Worm (Caenorhabditis elegans): ENCODE results near the gene srd-48.

srd-48 gene

DNA sequence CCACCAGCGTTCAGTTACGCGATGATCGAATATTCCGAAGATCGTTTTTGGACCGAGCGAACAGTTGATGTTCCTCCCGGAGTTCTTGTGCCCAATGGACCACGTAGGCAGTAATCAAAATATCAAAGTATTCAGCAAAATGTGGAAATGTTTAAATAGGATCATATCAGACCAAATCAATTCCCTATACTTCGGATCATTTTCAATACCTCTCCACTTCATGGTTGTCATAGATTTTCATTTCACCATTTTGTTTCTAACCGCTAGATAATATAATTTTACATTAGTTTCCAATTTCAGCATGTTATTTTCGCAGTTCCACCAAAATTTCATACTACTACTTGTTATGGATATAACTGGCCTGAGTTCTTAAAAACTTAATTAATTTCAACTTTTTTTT, 18.3 kb upstream of the srd-48 start:
- TF ChIP-seq unc-62 (GFP tag; optimal IDR thresholded peaks at IDR 0.05 in 1 of 2) (peak in 1 of 2 experiments; percentile 91), unc-62 (tag; optimal IDR thresholded peaks at IDR 0.05) (no peak), dpl-1 (GFP tag; optimal IDR thresholded peaks at IDR 0.05) (no peak)

DNA sequence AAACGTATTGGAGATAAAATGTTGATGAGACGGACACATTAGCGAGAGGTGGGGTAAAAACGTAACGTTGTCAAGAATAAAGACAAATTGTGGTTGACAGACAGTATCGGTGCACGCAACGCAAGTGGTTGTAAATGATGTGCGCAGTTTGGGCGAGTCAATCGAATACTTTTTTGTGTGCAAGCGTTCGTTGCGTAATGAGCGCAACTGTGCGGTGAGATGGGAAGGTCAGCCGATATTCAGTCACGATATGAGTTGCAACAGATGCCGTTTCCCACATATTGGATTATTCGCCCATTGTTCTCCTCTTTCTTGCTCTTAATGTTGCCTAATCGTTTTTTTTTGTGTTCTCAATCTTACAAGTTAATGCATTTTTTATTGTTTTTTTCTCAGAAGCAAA, 15.2 kb upstream of the srd-48 start, which contains the start of gene ceh-40:
Gene ceh-40, minus strand, starts transcription at position 41 of the 400 bp plus-strand sequence.
- TF ChIP-seq unc-62 (GFP tag; optimal IDR thresholded peaks at IDR 0.05 in 1 of 2): peak in 1 of 2 experiments; percentile 48
- no peak for TF ChIP-seq unc-62 (tag; optimal IDR thresholded peaks at IDR 0.05)
- no peak for TF ChIP-seq ztf-11 (tag; optimal IDR thresholded peaks at IDR 0.05)

DNA sequence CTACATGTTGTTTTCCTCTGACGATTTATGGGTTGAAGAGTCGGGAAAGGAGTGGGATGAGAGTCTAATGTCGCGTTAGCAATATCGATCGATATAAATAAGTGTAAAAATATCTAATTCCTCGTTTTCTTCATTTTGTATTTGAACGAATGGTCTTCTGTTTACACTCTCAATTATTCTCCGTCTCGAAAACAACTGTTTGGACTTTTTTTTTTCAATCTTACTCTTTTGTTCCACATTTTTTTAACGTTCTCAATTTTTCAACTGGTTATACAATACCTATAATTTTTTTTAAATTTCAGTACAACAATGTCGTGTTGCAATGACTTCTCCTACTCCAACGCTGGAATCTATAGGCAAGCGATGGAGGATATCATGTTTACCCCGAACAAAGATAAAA, 14.6 kb upstream of the srd-48 start, which contains the start of gene F17A2.13:
Gene F17A2.13, plus strand, starts transcription at position 301 of the 400 bp plus-strand sequence.
- TF ChIP-seq arid-1 (GFP tag; conservative IDR thresholded peaks at IDR 0.05) (no peak), hif-1 (tag; optimal IDR thresholded peaks at IDR 0.05) (no peak), ctbp-1 (GFP tag; IDR thresholded peaks at IDR 0.05) (no peak), nhr-28 (tag; optimal IDR thresholded peaks at IDR 0.05) (no peak), egl-43 (GFP tag; IDR thresholded peaks at IDR 0.05) (no peak), snpc-4 (tag; optimal IDR thresholded peaks at IDR 0.05) (no peak), nhr-25 (tag; optimal IDR thresholded peaks at IDR 0.05; ENCODE audit: borderline replicate concordance, insufficient read depth) (no peak), lin-1 (GFP tag; IDR thresholded peaks at IDR 0.05) (no peak), mdt-29 (GFP tag; IDR thresholded peaks at IDR 0.05) (no peak), nhr-6 (tag; optimal IDR thresholded peaks at IDR 0.05) (no peak), tra-1 (GFP tag; IDR thresholded peaks at IDR 0.05) (no peak), spr-3 (GFP tag; optimal IDR thresholded peaks at IDR 0.05) (no peak), T26A8.4 (GFP tag; IDR thresholded peaks at IDR 0.05) (no peak), dve-1 (tag; optimal IDR thresholded peaks at IDR 0.05; ENCODE audit: insufficient read depth) (no peak), vab-7 (GFP tag; IDR thresholded peaks at IDR 0.05) (no peak)

DNA sequence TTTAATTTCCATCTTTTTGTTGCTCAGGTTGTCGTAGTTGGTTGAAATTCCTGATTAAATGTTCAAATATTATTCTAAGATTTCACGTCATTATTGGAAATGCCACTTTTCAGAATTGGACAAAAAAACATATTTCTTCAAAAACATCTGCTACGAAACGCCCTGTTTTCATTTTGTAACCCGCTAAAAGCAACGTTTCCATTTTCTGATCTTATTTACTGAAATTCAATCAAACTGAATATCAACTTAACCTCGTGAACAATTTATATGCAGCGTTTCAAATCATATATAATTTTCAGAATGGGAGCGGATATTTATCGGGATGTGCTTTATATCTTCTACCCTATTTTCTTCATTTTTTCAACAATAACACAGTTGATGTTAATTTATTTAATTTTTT, 12.5 kb upstream of the srd-48 start, which contains the start of gene srd-40:
Gene srd-40, plus strand, starts transcription at position 301 of the 400 bp plus-strand sequence.
- no peak for TF ChIP-seq D1046.2 (GFP tag; IDR thresholded peaks at IDR 0.05)
- no peak for TF ChIP-seq aly-2 (tag; optimal IDR thresholded peaks at IDR 0.05)
- no peak for TF ChIP-seq dmd-9 (GFP tag; IDR thresholded peaks at IDR 0.05)
- no peak for TF ChIP-seq nhr-25 (tag; optimal IDR thresholded peaks at IDR 0.05; ENCODE audit: borderline replicate concordance, insufficient read depth)
- no peak for TF ChIP-seq snpc-4 (tag; optimal IDR thresholded peaks at IDR 0.05)
- TF ChIP-seq gei-8 (GFP tag; optimal IDR thresholded peaks at IDR 0.05): no peak

DNA sequence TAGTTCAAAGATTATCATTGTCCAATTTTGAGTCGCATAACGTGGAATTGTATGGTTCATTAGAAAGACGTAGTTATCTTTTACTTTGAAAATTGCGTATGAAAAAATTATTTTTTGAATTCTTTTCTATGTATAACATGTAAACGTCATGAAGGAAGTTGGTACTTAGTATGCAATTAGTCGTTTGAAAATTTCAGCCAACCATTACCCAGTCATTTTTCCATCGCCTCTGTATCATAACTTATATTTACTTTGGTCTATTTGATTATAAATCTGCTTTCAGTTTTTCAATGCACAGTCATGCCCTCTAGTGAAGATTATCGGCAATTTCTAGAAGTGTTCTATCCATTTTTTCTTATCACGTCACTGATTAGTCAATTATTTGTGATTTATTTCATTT, 9.5 kb upstream of the srd-48 start, which contains the start of gene srd-41:
Gene srd-41, plus strand, starts transcription at position 301 of the 400 bp plus-strand sequence.
- no peak for TF ChIP-seq jun-1 (tag; optimal IDR thresholded peaks at IDR 0.05)
- no peak for TF ChIP-seq nhr-76 (tag; optimal IDR thresholded peaks at IDR 0.05)

DNA sequence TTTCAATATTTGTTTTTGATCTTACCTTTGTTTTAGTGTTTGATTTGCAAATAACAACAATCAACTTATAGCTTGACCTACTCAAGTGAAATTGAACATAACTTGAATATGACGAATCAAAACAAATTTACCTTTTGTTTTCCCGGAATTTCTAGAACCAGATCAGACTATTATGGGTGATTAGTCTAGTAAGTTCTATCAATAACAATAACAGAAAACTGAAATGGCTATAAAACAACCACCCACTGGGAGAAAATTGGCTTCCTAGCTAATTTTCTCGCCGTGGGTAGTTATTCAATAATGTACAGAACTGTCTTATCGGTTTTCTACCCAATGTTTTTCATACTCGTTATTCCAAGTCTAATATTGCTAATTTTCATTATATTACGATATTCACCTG, 7.2 kb upstream of the srd-48 start, which contains the start of gene srd-45:
Gene srd-45, plus strand, starts transcription at position 301 of the 400 bp plus-strand sequence.
- TF ChIP-seq fos-1 (tag; optimal IDR thresholded peaks at IDR 0.05) (no peak), unc-62 (GFP tag; optimal IDR thresholded peaks at IDR 0.05 in 1 of 2) (peak in 1 of 2 experiments; percentile 7), unc-62 (tag; optimal IDR thresholded peaks at IDR 0.05) (no peak)

DNA sequence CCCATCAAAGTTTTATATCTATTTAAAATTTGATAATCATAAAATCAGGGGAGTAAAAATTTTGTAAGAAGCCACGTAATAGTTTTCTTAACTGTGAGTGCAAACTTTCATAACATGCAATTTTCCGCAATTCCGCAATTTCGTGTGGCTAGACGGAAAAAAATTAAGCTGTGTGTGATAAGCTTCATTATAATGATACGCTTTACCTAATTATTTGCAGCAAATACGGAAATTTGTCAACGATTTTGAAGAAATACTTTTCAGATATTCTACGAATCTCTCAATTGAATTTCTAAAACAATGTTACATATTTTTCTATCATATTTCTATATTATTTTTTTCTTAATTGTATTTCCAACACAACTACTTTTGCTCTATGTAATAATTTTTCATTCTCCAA, 4.1 kb upstream of the srd-48 start, which contains the start of gene srd-46:
Gene srd-46, plus strand, starts transcription at position 301 of the 400 bp plus-strand sequence.
- no peak for TF ChIP-seq mxl-2 (GFP tag; conservative IDR thresholded peaks at IDR 0.05)
- TF ChIP-seq unc-39 (tag; optimal IDR thresholded peaks at IDR 0.05): no peak
- TF ChIP-seq vab-7 (GFP tag; IDR thresholded peaks at IDR 0.05): no peak
- TF ChIP-seq jun-1 (tag; optimal IDR thresholded peaks at IDR 0.05): no peak
